Worm (Caenorhabditis elegans): ENCODE results near the gene F40G9.15.

ce11 chrIII:220368-220767 lies 38.2 kb downstream of the F40G9.15 start:
- no peak for TF ChIP-seq him-1 (tag; optimal IDR thresholded peaks at IDR 0.05)
- TF ChIP-seq W03F9.2 (tag; optimal IDR thresholded peaks at IDR 0.05) = no peak

Measured in whole organism, L4/young adult.